Fruit fly (Drosophila melanogaster): ENCODE results near the gene Iml1.

The Iml1 gene

DNA sequence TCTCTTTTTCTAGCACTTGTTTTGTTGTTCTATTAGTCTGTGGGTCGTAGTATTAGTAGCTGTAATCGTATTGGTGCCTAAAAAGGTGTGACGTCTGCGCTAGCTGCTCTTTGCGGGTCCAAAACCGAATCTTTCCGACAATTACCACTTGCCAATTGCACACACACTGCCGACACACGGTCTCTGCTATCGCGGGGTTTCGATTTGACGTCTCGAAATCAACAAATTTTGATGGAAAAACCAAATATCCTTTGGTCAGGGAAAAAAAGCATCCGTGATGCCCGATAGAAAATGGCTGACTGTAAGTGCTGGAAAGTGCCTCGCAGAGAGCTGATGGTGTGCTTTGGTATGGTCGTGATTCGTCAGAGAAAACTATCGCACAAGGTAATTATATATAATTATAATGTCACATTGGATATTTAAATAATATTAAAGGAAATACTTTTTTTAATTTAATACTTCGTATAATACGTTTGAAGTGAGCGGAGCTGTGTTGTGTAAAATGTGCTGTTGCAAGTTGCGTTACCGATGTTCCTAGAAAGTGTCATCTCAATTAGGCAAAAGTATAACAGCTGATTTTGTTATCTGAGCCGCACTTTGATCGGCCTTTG is 24.4 kb upstream of the Iml1 start, which contains the start of the genes Pex10 and CG12099:
Gene Pex10, plus strand, starts transcription at position 51 of the 611 bp plus-strand sequence.
Gene CG12099, minus strand, starts transcription at position 307 of the 611 bp plus-strand sequence.
- peak; percentile 90 for TF ChIP-seq noc (tag; optimal IDR thresholded peaks at IDR 0.05)

DNA sequence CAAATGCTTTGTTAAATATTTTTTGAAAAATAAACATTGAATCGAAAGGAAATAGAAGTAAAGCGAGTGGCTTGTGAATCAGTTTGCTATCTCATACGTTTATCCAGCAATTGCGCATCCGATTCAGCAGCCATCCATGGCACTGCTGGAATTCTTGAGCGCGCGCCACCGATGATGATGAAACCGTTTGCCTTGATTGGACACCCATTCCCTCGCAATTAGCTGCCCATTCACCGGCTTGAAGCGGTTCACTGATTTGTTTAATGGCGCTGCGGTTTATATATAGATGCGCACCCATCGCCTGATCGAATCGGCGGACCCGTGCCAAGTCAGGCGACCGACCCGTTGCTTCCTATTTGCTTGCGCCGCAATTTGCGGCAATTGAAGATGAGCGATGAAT is 19.4 kb upstream of the Iml1 start, which contains the start of gene Pcyt2:
Gene Pcyt2, plus strand, starts transcription at position 301 of the 400 bp plus-strand sequence.
- TF ChIP-seq noc (tag; optimal IDR thresholded peaks at IDR 0.05), result no peak

DNA sequence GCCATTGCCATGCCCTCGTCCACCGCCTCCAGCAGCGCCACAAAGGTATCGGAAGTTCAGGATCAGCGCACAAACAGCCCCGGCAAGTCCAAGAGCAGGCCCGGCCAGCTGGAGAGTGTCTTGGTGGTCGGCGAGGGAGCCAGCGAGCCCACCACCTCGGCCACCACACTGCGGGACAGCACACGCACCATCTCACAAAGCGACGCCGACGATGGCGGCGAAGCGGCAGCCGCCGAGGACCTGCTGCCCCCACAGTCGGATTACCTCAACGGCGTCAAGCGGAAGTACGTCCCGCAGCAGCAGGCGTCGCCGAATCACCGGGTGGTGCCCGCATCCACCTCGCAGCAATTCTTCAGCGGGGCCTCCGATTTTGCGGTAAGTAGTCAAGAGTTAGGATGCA is 17.1 kb upstream of the Iml1 start:
- TF ChIP-seq noc (tag; optimal IDR thresholded peaks at IDR 0.05), result no peak

DNA sequence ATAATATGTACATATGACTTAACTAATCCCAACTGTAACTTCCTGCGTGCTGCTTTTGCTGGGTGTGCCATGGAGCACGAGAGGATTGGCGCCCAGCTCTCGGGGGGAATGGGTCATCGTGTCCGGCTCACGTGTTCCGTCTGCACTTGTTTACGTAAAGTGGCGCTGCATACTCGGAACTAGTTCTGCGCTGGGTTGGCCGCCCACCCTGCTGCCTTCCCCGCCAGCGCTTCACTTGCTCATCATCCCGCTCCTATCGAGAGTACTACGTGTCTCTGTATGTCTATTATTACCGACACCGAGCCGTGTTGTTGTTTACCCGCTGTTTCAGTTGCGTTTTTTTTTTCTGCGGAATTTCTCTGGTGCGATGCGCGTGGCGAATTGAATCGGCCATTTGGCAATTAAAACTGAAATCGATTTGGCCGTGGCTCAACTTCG is 15.8 kb upstream of the Iml1 start:
- no peak for TF ChIP-seq noc (tag; optimal IDR thresholded peaks at IDR 0.05)

DNA sequence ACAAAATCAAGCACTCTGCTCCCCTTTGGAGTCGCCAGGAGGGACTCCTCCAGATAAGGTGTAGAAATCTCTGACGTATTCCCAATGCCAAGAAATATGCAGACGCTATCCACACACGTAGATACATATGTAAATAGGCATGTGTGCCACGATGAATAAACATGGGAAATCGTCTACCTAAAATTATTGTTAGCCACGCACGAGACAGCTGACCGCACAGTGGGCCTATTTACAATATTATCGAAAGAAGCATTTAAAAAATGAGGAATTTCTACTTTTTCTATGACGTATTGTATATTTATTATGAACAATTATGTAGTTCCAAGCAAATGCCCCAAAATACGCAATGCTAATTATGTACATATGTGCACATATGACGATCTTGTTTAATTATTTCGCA is 15.3 kb upstream of the Iml1 start:
- no peak for TF ChIP-seq noc (tag; optimal IDR thresholded peaks at IDR 0.05)

DNA sequence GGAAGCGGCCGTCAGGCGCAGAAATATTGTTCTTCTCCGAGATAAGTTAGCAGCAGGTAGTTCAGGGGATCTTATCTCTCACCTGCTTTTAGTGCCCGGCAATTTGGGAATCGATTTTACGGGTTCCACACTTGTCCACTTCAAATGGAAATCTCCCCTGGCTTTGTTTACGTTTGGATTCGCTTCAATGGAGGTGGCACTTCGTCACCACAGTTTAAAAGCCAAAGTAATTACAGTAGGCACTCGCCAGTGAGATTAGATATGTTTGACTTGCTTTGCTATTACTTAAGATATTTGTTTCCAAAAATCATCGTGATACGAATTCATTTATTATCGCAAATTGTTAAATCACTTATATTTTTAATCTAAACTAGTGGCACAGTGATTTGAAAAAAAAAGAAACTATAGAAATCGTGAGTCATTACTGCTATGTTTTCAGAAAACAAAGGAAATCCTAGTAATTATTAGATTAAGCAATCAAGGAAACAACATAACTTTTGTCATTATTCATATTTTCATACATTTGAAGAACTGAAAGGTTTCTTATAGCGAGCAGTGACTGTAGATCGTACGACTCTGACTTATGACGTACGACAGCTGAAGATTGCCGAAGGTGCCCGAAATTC is 14.6 kb upstream of the Iml1 start:
- peak; percentile 95 for TF ChIP-seq noc (tag; optimal IDR thresholded peaks at IDR 0.05)

DNA sequence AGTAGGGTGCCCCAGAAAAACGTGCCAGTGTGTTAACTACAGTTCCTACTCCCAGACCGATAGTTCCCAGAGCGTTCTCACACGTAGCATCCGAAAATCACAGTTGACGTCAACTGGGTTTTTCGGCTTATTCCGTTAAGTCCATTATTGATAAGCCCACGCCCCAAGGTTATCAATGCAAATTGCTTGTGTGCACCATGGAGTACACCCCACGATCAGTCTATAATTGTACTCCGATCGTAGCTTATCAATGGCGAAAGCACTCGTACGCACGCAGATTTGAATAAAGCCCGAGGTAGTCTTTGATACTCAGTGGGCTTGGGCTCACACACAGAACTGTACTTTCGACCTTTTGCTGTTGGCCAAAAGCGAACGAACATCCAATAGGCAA is 13.3 kb upstream of the Iml1 start:
- TF ChIP-seq noc (tag; optimal IDR thresholded peaks at IDR 0.05), result no peak

DNA sequence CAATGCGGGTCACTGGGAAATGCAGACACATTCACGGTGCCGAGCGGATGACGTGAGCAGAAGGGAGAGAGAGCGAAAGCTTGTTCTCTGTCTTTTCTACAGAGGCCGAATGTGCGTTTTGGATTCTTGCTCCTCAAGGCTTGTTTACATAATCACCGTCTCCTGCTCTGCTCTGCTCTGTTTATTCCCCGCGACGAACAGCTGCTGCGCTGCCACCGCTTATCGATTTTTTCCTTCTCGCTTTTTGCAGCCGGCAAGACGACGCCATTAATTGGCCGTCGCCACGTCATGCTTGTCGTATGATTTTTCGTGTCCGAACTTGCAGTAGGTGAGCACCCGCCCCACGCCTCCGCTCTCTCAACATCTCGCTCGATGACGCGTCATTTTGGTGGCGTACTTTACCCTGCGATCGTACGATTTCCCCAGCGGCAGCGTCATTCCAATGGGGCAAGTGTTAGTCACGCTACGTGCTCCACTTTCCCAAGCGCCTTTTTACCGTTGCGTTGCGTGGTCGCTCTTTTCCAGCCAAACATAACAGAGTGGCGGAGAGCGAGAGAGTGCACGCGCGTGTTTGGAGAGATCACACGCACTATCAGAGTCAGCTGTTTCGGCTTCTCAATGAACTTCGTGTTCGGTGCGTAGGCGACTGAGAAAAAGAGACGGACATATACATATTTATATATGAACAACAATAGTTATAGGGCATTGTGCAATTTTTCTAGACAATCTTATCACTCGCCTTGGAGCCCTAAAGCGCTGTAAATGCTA is 12.7 kb upstream of the Iml1 start:
- peak; percentile 54 for TF ChIP-seq noc (tag; optimal IDR thresholded peaks at IDR 0.05)

DNA sequence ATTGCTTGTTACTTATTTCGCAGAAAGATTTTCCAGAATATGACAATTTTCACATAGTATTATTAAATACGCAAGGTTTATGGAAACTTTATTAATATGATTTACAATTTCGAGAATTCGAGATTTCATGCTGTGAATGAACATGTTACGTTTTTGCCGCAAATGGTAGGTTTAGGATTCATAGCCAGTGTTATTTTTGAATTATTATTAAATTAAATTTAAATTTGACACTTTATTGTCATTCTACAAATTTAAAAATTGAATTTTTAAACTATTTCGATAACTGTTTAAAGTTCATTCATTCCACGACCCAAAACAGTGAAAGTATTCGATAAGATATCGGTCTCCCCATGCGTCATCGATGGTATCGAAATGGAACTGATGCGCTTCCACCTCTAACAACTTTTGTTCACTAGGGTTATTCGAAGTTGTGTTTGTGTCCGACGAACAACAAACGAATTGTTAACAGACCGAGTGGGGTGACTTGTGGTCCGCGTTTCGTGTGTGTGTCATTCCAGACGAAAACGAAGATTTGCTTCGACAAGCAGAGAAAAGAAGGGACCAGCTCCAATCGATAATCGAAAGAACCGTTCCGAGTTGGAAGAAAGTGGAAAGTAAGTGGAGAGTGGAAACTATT is 12.0 kb upstream of the Iml1 start, which contains the start of the genes CG32313 and Pcyt1:
Gene CG32313, minus strand, starts transcription at position 51 of the 637 bp plus-strand sequence.
Gene Pcyt1, plus strand, starts transcription at position 400 of the 637 bp plus-strand sequence.
- no peak for TF ChIP-seq noc (tag; optimal IDR thresholded peaks at IDR 0.05)

DNA sequence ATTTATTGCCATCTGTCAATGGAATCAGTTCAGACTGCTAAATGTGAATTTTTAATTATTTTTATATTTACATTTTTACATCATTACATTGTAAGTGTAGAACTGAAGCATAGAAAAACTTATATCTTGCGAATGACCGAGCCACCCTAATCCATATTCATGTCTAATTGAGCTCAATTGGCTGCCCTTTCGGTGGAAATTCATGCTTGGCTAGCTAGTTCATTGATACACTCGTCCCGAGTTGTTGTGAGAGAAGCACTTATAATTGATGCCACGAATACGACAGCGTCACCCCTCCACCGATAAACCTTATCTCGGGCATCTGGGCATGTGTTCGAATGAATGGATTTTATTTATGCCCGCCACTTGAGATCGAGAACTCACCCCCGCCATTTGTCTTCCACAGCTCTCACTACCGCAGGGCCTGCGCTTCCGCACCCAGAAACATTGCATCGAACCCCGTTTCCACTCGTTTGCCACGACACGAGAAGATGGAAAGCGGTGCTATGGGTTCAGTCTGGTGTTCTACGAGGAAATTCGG is 4.5 kb upstream of the Iml1 start:
- TF ChIP-seq noc (tag; optimal IDR thresholded peaks at IDR 0.05), result no peak

DNA sequence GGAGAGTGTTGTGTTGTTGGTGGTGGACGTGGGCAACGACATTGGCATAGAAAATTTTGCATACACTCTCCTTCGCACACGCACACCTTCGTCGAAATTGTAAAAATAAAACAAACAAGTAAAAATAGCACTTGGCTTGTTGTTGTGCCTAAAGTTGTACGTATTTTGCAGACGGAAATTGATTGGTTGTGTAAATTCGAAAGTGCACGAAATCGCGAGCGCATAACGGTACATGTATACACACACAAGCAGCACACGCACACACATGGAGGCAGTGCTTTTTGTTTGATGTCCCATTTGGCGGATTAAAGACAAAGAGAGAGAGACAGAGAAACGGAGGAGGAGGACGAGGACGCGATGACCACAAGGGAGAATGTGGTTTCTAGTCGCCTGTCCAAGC is 3.5 kb upstream of the Iml1 start:
- no peak for TF ChIP-seq noc (tag; optimal IDR thresholded peaks at IDR 0.05)

DNA sequence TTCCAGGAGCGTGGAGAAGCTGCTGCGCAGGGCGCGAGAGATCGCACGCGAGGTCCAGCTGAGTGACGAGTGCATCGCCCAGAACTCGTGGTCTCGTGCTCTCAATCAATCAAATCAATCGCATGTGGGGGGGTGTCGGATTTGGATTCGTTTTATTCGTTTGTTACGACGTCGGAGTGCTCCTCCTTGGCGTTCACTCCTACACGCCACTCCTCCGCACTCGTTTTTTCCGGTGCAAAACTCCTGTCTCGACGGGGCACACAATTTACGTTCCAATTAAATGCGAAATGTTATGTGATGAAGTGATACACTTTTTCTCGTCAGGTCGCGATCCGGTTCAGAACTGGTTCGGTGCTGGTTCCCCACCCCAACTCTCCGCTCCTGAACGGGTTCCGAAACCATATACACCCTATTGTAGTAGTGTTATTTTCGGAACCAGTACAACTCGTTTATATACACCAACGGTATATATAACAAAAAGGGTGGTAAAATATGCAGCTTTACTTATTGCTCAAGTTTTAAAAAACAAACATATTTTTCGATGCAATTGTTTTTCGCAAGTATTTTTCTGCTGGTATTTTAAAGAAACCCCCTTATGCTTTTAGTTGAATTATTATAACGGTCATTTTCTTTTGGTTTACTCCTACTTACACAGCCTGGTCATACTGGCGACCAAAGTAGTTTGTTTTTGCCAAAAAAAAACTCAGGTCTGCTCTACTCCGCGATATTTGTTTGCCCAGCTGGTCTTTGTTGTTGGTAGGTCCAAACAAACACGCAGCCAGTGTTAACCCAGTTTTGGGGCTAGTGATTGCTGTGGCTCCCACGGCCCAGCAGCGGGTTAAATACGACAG is 2.9 kb upstream of the Iml1 start, which contains the start of the genes CG12091 and pns:
Gene CG12091, minus strand, starts transcription at position 349 of the 851 bp plus-strand sequence.
Gene pns, plus strand, starts transcription at position 651 of the 851 bp plus-strand sequence.
- TF ChIP-seq noc (tag; optimal IDR thresholded peaks at IDR 0.05), result peak; percentile 74

DNA sequence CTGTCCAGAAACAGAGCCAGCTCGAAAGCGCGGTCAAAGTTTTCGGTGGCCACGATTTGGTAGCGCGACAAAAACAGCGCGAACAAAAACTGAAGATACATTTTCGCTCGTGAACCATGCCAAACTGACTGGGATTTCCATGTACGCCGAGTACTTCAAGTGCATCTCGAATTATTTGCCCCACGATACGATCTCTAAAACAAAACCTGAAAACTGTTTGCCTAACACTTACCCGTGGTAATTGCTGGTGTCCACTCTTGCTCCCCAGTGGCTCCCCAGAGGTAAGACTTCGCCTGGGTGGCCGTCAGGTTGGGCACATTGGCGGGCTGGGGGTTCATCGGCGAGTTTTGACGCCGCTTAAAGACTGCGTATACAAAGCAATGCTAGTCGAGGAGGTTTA is 2.7 kb downstream of the Iml1 start, which contains the start of gene Ir62a:
Gene Ir62a, minus strand, starts transcription at position 101 of the 400 bp plus-strand sequence.
- no peak for TF ChIP-seq noc (tag; optimal IDR thresholded peaks at IDR 0.05)
